Fruit fly (Drosophila melanogaster): Measurements from ENCODE around the gene CG1582.

The CG1582 gene

dm6 chrX:10846972-10847435 is 52.1 kb downstream of the CG1582 start, which contains the start of gene sbr (continued):
- no peak for TF ChIP-seq Hr3 (GFP tag; optimal IDR thresholded peaks at IDR 0.05)
- TF ChIP-seq seq (GFP tag; IDR thresholded peaks at IDR 0.05), result no peak
- TF ChIP-seq CG30431 (GFP tag; optimal IDR thresholded peaks at IDR 0.05), result no peak
- no peak for TF ChIP-seq chm (GFP tag; IDR thresholded peaks at IDR 0.05)
- TF ChIP-seq CG2712 (tag; optimal IDR thresholded peaks at IDR 0.05), result no peak
- no peak for TF ChIP-seq vvl (GFP tag; IDR thresholded peaks at IDR 0.05)
- no peak for TF ChIP-seq lov (optimal IDR thresholded peaks at IDR 0.05)
- TF ChIP-seq lov (GFP tag; IDR thresholded peaks at IDR 0.05), result no peak
- peak; percentile 78 for TF ChIP-seq row (GFP tag; IDR thresholded peaks at IDR 0.05)
- TF ChIP-seq Dip2 (GFP tag; IDR thresholded peaks at IDR 0.05), result no peak
- TF ChIP-seq CG2120 (GFP tag; optimal IDR thresholded peaks at IDR 0.05), result peak; percentile 50
- TF ChIP-seq tup (GFP tag; optimal IDR thresholded peaks at IDR 0.05), result no peak
- TF ChIP-seq Gug (GFP tag; IDR thresholded peaks at IDR 0.05), result no peak
- TF ChIP-seq Lim3 (GFP tag; IDR thresholded peaks at IDR 0.05), result no peak
- peak; percentile 30 for TF ChIP-seq grau (tag; optimal IDR thresholded peaks at IDR 0.05)
- peak; percentile 87 for TF ChIP-seq CG16813 (GFP tag; IDR thresholded peaks at IDR 0.05; ENCODE audit: partially characterized antibody)
- no peak for TF ChIP-seq CG1233 (GFP tag; optimal IDR thresholded peaks at IDR 0.05)
- no peak for TF ChIP-seq gce (GFP tag; IDR thresholded peaks at IDR 0.05)
- TF ChIP-seq mirr (GFP tag; optimal IDR thresholded peaks at IDR 0.05), result no peak
- no peak for TF ChIP-seq CG4360 (GFP tag; IDR thresholded peaks at IDR 0.05)
- no peak for TF ChIP-seq Hey (tag; optimal IDR thresholded peaks at IDR 0.05)
- no peak for TF ChIP-seq Vsx1 (GFP tag; optimal IDR thresholded peaks at IDR 0.05)
- peak; percentile 83 for TF ChIP-seq Sry-β (GFP tag; optimal IDR thresholded peaks at IDR 0.05)
- TF ChIP-seq pan (optimal IDR thresholded peaks at IDR 0.05), result no peak
- TF ChIP-seq pan (GFP tag; optimal IDR thresholded peaks at IDR 0.05 in 1 of 2, IDR thresholded peaks at IDR 0.05 in 1 of 2), result no peak
- peak; percentile 71; the same call in 1 of the 4 replicates for TF ChIP-seq chinmo (GFP tag; IDR thresholded peaks at IDR 0.05; ENCODE audit: partially characterized antibody)
- TF ChIP-seq CG9876 (GFP tag; optimal IDR thresholded peaks at IDR 0.05), result no peak
- TF ChIP-seq MBD-R2 (GFP tag; IDR thresholded peaks at IDR 0.05), result peak; percentile 15; the same call in 1 of the 2 replicates
- TF ChIP-seq Atf-2 (GFP tag; optimal IDR thresholded peaks at IDR 0.05), result no peak
- peak; percentile 27; the same call in 1 of the 2 replicates for TF ChIP-seq CG2129 (GFP tag; IDR thresholded peaks at IDR 0.05; ENCODE audit: partially characterized antibody)
- no peak for TF ChIP-seq cato (GFP tag; optimal IDR thresholded peaks at IDR 0.05; ENCODE audit: borderline replicate concordance)
- no peak for TF ChIP-seq abd-A (tag; optimal IDR thresholded peaks at IDR 0.05)
- no peak for TF ChIP-seq hth (optimal IDR thresholded peaks at IDR 0.05)
- TF ChIP-seq shn (GFP tag; optimal IDR thresholded peaks at IDR 0.05), result no peak
- no peak for TF ChIP-seq CG5245 (GFP tag; optimal IDR thresholded peaks at IDR 0.05)
- no peak for TF ChIP-seq gro (GFP tag; optimal IDR thresholded peaks at IDR 0.05)
- no peak for TF ChIP-seq Eip74EF (GFP tag; optimal IDR thresholded peaks at IDR 0.05)
- no peak for TF ChIP-seq prd (optimal IDR thresholded peaks at IDR 0.05)
- TF ChIP-seq prd (GFP tag; IDR thresholded peaks at IDR 0.05), result peak; percentile 26; the same call in 1 of the 3 replicates
- no peak for TF ChIP-seq Meics (GFP tag; optimal IDR thresholded peaks at IDR 0.05)
- TF ChIP-seq CG14860 (GFP tag; IDR thresholded peaks at IDR 0.05; ENCODE audit: partially characterized antibody), result peak; percentile 68

- TF ChIP-seq Med (GFP tag) (peak; percentile 64), slp2 (GFP tag; optimal IDR thresholded peaks at IDR 0.05) (no peak), sens (GFP tag) (peak; percentile 16)
Observed at dm6 chrX:10845256-10845655, 53.8 kb downstream of the CG1582 start.

All from whole organism, embryonic.